Fruit fly (Drosophila melanogaster): ENCODE results near the gene CG10973.

CG10973 gene

DNA sequence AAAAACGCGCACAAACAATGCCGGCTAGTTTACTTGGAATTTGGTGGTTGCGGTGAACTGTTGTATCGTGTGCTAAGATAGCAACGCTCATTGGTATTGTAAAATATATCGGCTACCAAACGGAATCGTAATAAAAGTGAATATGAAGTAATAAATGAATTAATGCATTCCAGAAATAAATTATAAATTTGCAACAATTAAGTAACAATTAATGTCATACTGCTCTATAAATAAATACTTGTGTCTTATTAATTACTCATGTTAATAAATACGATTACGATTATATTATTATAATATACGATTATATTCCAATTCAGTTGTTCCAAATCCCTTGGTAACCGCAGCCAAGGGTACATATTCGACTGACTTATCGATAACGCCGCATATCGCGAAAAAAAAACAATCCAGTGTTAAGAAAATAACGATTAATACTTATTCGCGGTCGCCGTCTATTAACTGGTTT lies 20.0 kb downstream of the CG10973 start, which contains the start of the genes SmD1 and Ptp69D (continued):
- TF ChIP-seq Jarid2 (GFP tag; optimal IDR thresholded peaks at IDR 0.05): no peak
- TF ChIP-seq tap (tag; optimal IDR thresholded peaks at IDR 0.05): no peak
- no peak for TF ChIP-seq Blimp-1 (GFP tag; optimal IDR thresholded peaks at IDR 0.05)
- TF ChIP-seq NfI (GFP tag; optimal IDR thresholded peaks at IDR 0.05): no peak
- no peak for TF ChIP-seq Ravus (GFP tag; IDR thresholded peaks at IDR 0.05)
- no peak for TF ChIP-seq cato (GFP tag; optimal IDR thresholded peaks at IDR 0.05; ENCODE audit: borderline replicate concordance)
- TF ChIP-seq Eip74EF (GFP tag; optimal IDR thresholded peaks at IDR 0.05): no peak
- no peak for TF ChIP-seq CG17612 (GFP tag; IDR thresholded peaks at IDR 0.05)
- no peak for TF ChIP-seq slp2 (GFP tag; optimal IDR thresholded peaks at IDR 0.05)
- TF ChIP-seq Antp (GFP tag; optimal IDR thresholded peaks at IDR 0.05): no peak
- TF ChIP-seq B-H1 (GFP tag; IDR thresholded peaks at IDR 0.05): no peak
- TF ChIP-seq ab (GFP tag; optimal IDR thresholded peaks at IDR 0.05): no peak
- no peak for TF ChIP-seq Nf-YC (tag; optimal IDR thresholded peaks at IDR 0.05)
- no peak for TF ChIP-seq Sox100B (GFP tag; optimal IDR thresholded peaks at IDR 0.05)
- TF ChIP-seq CG10979 (tag; optimal IDR thresholded peaks at IDR 0.05): no peak
- TF ChIP-seq chinmo (GFP tag; IDR thresholded peaks at IDR 0.05; ENCODE audit: partially characterized antibody): no peak
- TF ChIP-seq CG6254 (GFP tag; optimal IDR thresholded peaks at IDR 0.05): no peak
- TF ChIP-seq ind (GFP tag; optimal IDR thresholded peaks at IDR 0.05): no peak
- TF ChIP-seq CG9932 (GFP tag; IDR thresholded peaks at IDR 0.05): no peak
- no peak for TF ChIP-seq CG2199 (GFP tag; IDR thresholded peaks at IDR 0.05)
- peak; percentile 81 for TF ChIP-seq sna (GFP tag; IDR thresholded peaks at IDR 0.05; ENCODE audit: partially characterized antibody)
- TF ChIP-seq gcm (GFP tag; optimal IDR thresholded peaks at IDR 0.05): no peak
- no peak for TF ChIP-seq CG10209 (GFP tag; optimal IDR thresholded peaks at IDR 0.05)
- peak; percentile 93 for TF ChIP-seq knrl (GFP tag; IDR thresholded peaks at IDR 0.05; ENCODE audit: partially characterized antibody)
- no peak for TF ChIP-seq ash1 (GFP tag; optimal IDR thresholded peaks at IDR 0.05)
- TF ChIP-seq CG12659 (GFP tag; optimal IDR thresholded peaks at IDR 0.05): peak; percentile 87
- no peak for TF ChIP-seq so (GFP tag; IDR thresholded peaks at IDR 0.05)
- TF ChIP-seq CG9609 (GFP tag; optimal IDR thresholded peaks at IDR 0.05): no peak
- TF ChIP-seq crol (GFP tag; IDR thresholded peaks at IDR 0.05): no peak
- no peak for TF ChIP-seq NK7.1 (GFP tag; optimal IDR thresholded peaks at IDR 0.05)
- peak; percentile 12; the same call in 1 of the 2 replicates for TF ChIP-seq E2f2 (GFP tag; IDR thresholded peaks at IDR 0.05)
- peak; percentile 0 for TF ChIP-seq HmgZ (tag; optimal IDR thresholded peaks at IDR 0.05)
- no peak for TF ChIP-seq CG12236 (GFP tag; optimal IDR thresholded peaks at IDR 0.05)
- TF ChIP-seq Bteb2 (GFP tag; optimal IDR thresholded peaks at IDR 0.05): no peak
- no peak for TF ChIP-seq D19B (GFP tag; optimal IDR thresholded peaks at IDR 0.05)
- TF ChIP-seq CG12391 (tag; optimal IDR thresholded peaks at IDR 0.05): peak; percentile 66
- TF ChIP-seq Hand (GFP tag; optimal IDR thresholded peaks at IDR 0.05): no peak
- no peak for TF ChIP-seq pnt (GFP tag; optimal IDR thresholded peaks at IDR 0.05)
- peak; percentile 22 for TF ChIP-seq CG4617 (GFP tag; optimal IDR thresholded peaks at IDR 0.05; ENCODE audit: borderline replicate concordance)
- TF ChIP-seq CG10321 (GFP tag; IDR thresholded peaks at IDR 0.05): no peak
- TF ChIP-seq NFAT (GFP tag; IDR thresholded peaks at IDR 0.05): no peak
- no peak for TF ChIP-seq CkIIα-i1 (GFP tag; IDR thresholded peaks at IDR 0.05)
- peak; percentile 91 for TF ChIP-seq sd (tag; optimal IDR thresholded peaks at IDR 0.05)
- TF ChIP-seq CG16815 (GFP tag; optimal IDR thresholded peaks at IDR 0.05): no peak
- no peak for TF ChIP-seq chif (GFP tag; optimal IDR thresholded peaks at IDR 0.05)
- no peak for TF ChIP-seq vfl (GFP tag; optimal IDR thresholded peaks at IDR 0.05)
- peak; percentile 3 for TF ChIP-seq CG15601 (tag; optimal IDR thresholded peaks at IDR 0.05)
- TF ChIP-seq CG1233 (GFP tag; optimal IDR thresholded peaks at IDR 0.05): no peak
- TF ChIP-seq ftz-f1 (GFP tag; optimal IDR thresholded peaks at IDR 0.05): no peak
- TF ChIP-seq exex (tag; optimal IDR thresholded peaks at IDR 0.05): no peak
- TF ChIP-seq CG11093 (GFP tag; IDR thresholded peaks at IDR 0.05): no peak

Data from whole organism, embryonic.